Worm (Caenorhabditis elegans) whole organism, midembryonic: ENCODE data around the gene ZK1127.13.

Source experiments
- cog-1 ChIP-seq: sonication (generic microtip); optimal IDR thresholded peaks from 2 replicates; lab custom pipeline; 2016; ENCODE audit warnings: missing genetic modification characterization, missing compliant biosample characterization
- med-1 ChIP-seq: sonication (generic microtip); optimal IDR thresholded peaks from 2 replicates; lab custom pipeline; 2017; ENCODE audit warnings: missing genetic modification characterization, mild to moderate bottlenecking, missing compliant biosample characterization, antibody characterized with exemption, missing genetic modification reagents; ENCODE audit not compliant: insufficient read depth
- ref-1 ChIP-seq: fragments of 200-800 bp; sonication (Bioruptor generic); conservative IDR thresholded peaks from 2 replicates; pipeline ENCODE4 v1.3.6; 2022; ENCODE audit warnings: missing genetic modification reagents, missing genetic modification characterization, missing compliant biosample characterization
- ztf-29 ChIP-seq: fragments of 200-800 bp; sonication (Bioruptor generic); IDR thresholded peaks from 2 replicates; pipeline ENCODE4 v1.3.6; 2022; ENCODE audit warnings: missing genetic modification reagents, missing genetic modification characterization, missing compliant biosample characterization

- TF ChIP-seq ztf-29 = no peak
- TF ChIP-seq med-1 = no peak
- no peak for TF ChIP-seq ref-1 (GFP tag; lab: Robert Waterston, UW)
- no peak for TF ChIP-seq cog-1
These were observed 548 bp downstream of the ZK1127.13 start, which contains the start of gene ZK1127.4 for ce11 chrII:7053649-7054048.
